Fruit fly (Drosophila melanogaster): Measurements from ENCODE around the gene CG3349.

Gene CG3349

dm6 chr3L:14973251-14973625, 6.2 kb upstream of the CG3349 start:
- TF ChIP-seq CG12768 (GFP tag; optimal IDR thresholded peaks at IDR 0.05): no peak
- TF ChIP-seq Clk (GFP tag; optimal IDR thresholded peaks at IDR 0.05): no peak
- no peak for TF ChIP-seq CG5204 (GFP tag; optimal IDR thresholded peaks at IDR 0.05)
- TF ChIP-seq CG1620 (GFP tag; optimal IDR thresholded peaks at IDR 0.05): no peak
- TF ChIP-seq tj (GFP tag; optimal IDR thresholded peaks at IDR 0.05): no peak
- TF ChIP-seq pad (GFP tag; optimal IDR thresholded peaks at IDR 0.05): no peak
- no peak for TF ChIP-seq Hr96 (GFP tag; optimal IDR thresholded peaks at IDR 0.05)
- no peak for TF ChIP-seq ovo (GFP tag; optimal IDR thresholded peaks at IDR 0.05)
- TF ChIP-seq bab1 (GFP tag; optimal IDR thresholded peaks at IDR 0.05): no peak
- no peak for TF ChIP-seq CG33017 (tag; optimal IDR thresholded peaks at IDR 0.05)
- no peak for TF ChIP-seq cic (GFP tag; optimal IDR thresholded peaks at IDR 0.05)
- no peak for TF ChIP-seq kay (GFP tag; ENCODE audit: borderline replicate concordance)

- no peak for TF ChIP-seq CG11617 (GFP tag; optimal IDR thresholded peaks at IDR 0.05)
- TF ChIP-seq CG12768 (GFP tag; optimal IDR thresholded peaks at IDR 0.05): no peak
- no peak for TF ChIP-seq CG33017 (tag; optimal IDR thresholded peaks at IDR 0.05)
- TF ChIP-seq cic (GFP tag; optimal IDR thresholded peaks at IDR 0.05): no peak
- TF ChIP-seq kay (GFP tag; ENCODE audit: borderline replicate concordance): no peak
- no peak for TF ChIP-seq pad (GFP tag; optimal IDR thresholded peaks at IDR 0.05)
- no peak for TF ChIP-seq CG1620 (GFP tag; optimal IDR thresholded peaks at IDR 0.05)
Measured at dm6 chr3L:14974513-14974912, 4.9 kb upstream of the CG3349 start, which contains the start of gene Ocho. Gene Ocho, plus strand, starts transcription at chr3L:14974848.

dm6 chr3L:14974952-14975351, 4.5 kb upstream of the CG3349 start:
- TF ChIP-seq pad (GFP tag; optimal IDR thresholded peaks at IDR 0.05): no peak
- no peak for TF ChIP-seq CG7101 (tag; optimal IDR thresholded peaks at IDR 0.05)
- TF ChIP-seq CG12768 (GFP tag; optimal IDR thresholded peaks at IDR 0.05): no peak
- TF ChIP-seq Crg-1 (GFP tag; optimal IDR thresholded peaks at IDR 0.05): no peak
- TF ChIP-seq CG14711 (tag; optimal IDR thresholded peaks at IDR 0.05): no peak
- no peak for TF ChIP-seq Mnt (GFP tag; optimal IDR thresholded peaks at IDR 0.05)

dm6 chr3L:14976026-14976425, 3.4 kb upstream of the CG3349 start:
- TF ChIP-seq Mnt (GFP tag; optimal IDR thresholded peaks at IDR 0.05) (no peak), CG7101 (tag; optimal IDR thresholded peaks at IDR 0.05) (no peak), CG14711 (tag; optimal IDR thresholded peaks at IDR 0.05) (no peak)

- TF ChIP-seq cic (GFP tag; optimal IDR thresholded peaks at IDR 0.05) (no peak), CG7101 (tag; optimal IDR thresholded peaks at IDR 0.05) (no peak), CG11617 (GFP tag; optimal IDR thresholded peaks at IDR 0.05) (no peak), Crg-1 (GFP tag; optimal IDR thresholded peaks at IDR 0.05) (no peak), CG1620 (GFP tag; optimal IDR thresholded peaks at IDR 0.05) (no peak), toe (GFP tag; optimal IDR thresholded peaks at IDR 0.05) (no peak), Clk (GFP tag; optimal IDR thresholded peaks at IDR 0.05) (no peak), pad (GFP tag; optimal IDR thresholded peaks at IDR 0.05) (no peak), CG12768 (GFP tag; optimal IDR thresholded peaks at IDR 0.05) (no peak), CG14711 (tag; optimal IDR thresholded peaks at IDR 0.05) (no peak), CG7045 (GFP tag; optimal IDR thresholded peaks at IDR 0.05) (no peak), cnc (optimal IDR thresholded peaks at IDR 0.05) (no peak), CG5204 (GFP tag; optimal IDR thresholded peaks at IDR 0.05) (no peak), CG33017 (tag; optimal IDR thresholded peaks at IDR 0.05) (no peak)
Measured at dm6 chr3L:14977536-14978495, 1.6 kb upstream of the CG3349 start.

dm6 chr3L:14978496-14978894, 925 bp upstream of the CG3349 start:
- no peak for TF ChIP-seq ovo (GFP tag; optimal IDR thresholded peaks at IDR 0.05)
- no peak for TF ChIP-seq CG7101 (tag; optimal IDR thresholded peaks at IDR 0.05)

dm6 chr3L:14980038-14980437, 618 bp downstream of the CG3349 start:
- no peak for TF ChIP-seq cnc (optimal IDR thresholded peaks at IDR 0.05)
- TF ChIP-seq ovo (GFP tag; optimal IDR thresholded peaks at IDR 0.05): no peak
- no peak for TF ChIP-seq Mnt (GFP tag; optimal IDR thresholded peaks at IDR 0.05)

- TF ChIP-seq Crg-1 (GFP tag; optimal IDR thresholded peaks at IDR 0.05) (peak; percentile 44), Mnt (GFP tag; optimal IDR thresholded peaks at IDR 0.05) (peak; percentile 98), CG11617 (GFP tag; optimal IDR thresholded peaks at IDR 0.05) (no peak), pad (GFP tag; optimal IDR thresholded peaks at IDR 0.05) (peak; percentile 50), CG5204 (GFP tag; optimal IDR thresholded peaks at IDR 0.05) (no peak), CG7101 (tag; optimal IDR thresholded peaks at IDR 0.05) (peak; percentile 36), CG12768 (GFP tag; optimal IDR thresholded peaks at IDR 0.05) (peak; percentile 58), CG1620 (GFP tag; optimal IDR thresholded peaks at IDR 0.05) (peak; percentile 46), CG14711 (tag; optimal IDR thresholded peaks at IDR 0.05) (peak; percentile 42), bab1 (GFP tag; optimal IDR thresholded peaks at IDR 0.05) (peak; percentile 70), cic (GFP tag; optimal IDR thresholded peaks at IDR 0.05) (peak; percentile 36), CG33017 (tag; optimal IDR thresholded peaks at IDR 0.05) (peak; percentile 23), Clk (GFP tag; optimal IDR thresholded peaks at IDR 0.05) (no peak), CG7045 (GFP tag; optimal IDR thresholded peaks at IDR 0.05) (peak; percentile 11)
Measured at dm6 chr3L:14982675-14983084, 3.3 kb downstream of the CG3349 start, which contains the start of gene CG5114. Gene CG5114, plus strand, starts transcription at chr3L:14982835.

All from whole organism, adult.